Worm (Caenorhabditis elegans): ENCODE measurements around the gene sftb-1.

DNA sequence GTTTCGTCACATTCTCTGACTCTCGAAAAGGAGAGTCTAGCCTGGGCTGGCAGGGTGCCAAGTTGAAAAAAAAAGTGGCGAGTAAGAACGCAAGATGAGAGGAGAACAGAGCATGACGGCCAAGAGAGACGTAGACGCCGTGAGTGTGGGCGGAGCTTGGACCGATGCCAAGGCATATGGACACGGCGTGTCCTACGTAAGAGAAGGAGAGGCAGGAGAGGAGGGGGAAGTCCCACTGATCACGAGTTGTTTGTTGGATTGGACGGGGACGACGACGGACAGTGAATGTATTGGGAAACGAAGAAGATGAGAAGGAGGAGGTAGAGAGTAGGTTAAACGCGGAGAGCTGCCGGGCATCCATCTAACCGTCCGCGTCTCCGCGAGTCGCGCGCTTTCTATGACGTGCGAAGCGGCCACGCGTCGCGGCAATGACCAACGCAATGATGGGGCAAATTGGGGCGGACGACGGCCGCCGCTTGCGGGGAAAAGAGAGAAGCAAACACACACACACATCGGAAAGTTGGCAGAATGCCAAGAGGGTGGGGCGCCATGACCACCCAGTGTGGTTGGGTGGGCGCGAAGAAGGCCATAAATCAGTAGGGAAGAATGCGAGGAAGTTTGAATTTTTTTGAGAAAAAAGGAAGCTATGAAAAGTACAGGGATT is 13.0 kb upstream of the sftb-1 start:
- no peak for TF ChIP-seq lin-11 (tag; optimal IDR thresholded peaks at IDR 0.05)
- TF ChIP-seq syd-9 (tag; optimal IDR thresholded peaks at IDR 0.05): peak; percentile 81
- no peak for TF ChIP-seq K02D7.2 (tag; optimal IDR thresholded peaks at IDR 0.05)
- TF ChIP-seq ets-4 (tag; optimal IDR thresholded peaks at IDR 0.05): peak; percentile 77
- peak; percentile 80 for TF ChIP-seq hlh-8 (tag; optimal IDR thresholded peaks at IDR 0.05)
- TF ChIP-seq fkh-10 (GFP tag; optimal IDR thresholded peaks at IDR 0.05): no peak
- no peak for TF ChIP-seq ama-1 (optimal IDR thresholded peaks at IDR 0.05)
